Fruit fly (Drosophila melanogaster): ENCODE measurements around the gene Sfp24Bb.

The Sfp24Bb gene

dm6 chr2L:3632047-3632880, 37.3 kb downstream of the Sfp24Bb start (continued):
- TF ChIP-seq ab (GFP tag; optimal IDR thresholded peaks at IDR 0.05) (peak; percentile 93), CG3407 (GFP tag; optimal IDR thresholded peaks at IDR 0.05) (peak; percentile 88), CG12769 (tag; optimal IDR thresholded peaks at IDR 0.05) (peak; percentile 96), NC2α (GFP tag; optimal IDR thresholded peaks at IDR 0.05) (peak; percentile 87), Optix (GFP tag; IDR thresholded peaks at IDR 0.05) (peak; percentile 93), Max (GFP tag; optimal IDR thresholded peaks at IDR 0.05) (peak; percentile 82), CG1233 (GFP tag; optimal IDR thresholded peaks at IDR 0.05) (peak; percentile 98), gcm2 (GFP tag; optimal IDR thresholded peaks at IDR 0.05) (peak; percentile 92), sug (tag; optimal IDR thresholded peaks at IDR 0.05) (peak; percentile 93), CG9797 (GFP tag; optimal IDR thresholded peaks at IDR 0.05) (peak; percentile 67), CG31365 (tag; optimal IDR thresholded peaks at IDR 0.05) (peak; percentile 94), corto (GFP tag; optimal IDR thresholded peaks at IDR 0.05) (peak; percentile 91), dimm (GFP tag; IDR thresholded peaks at IDR 0.05) (peak; percentile 96), CG31224 (GFP tag; IDR thresholded peaks at IDR 0.05) (peak; percentile 94), tap (tag; optimal IDR thresholded peaks at IDR 0.05) (peak; percentile 98), CrebB (tag; optimal IDR thresholded peaks at IDR 0.05) (peak; percentile 91), z (GFP tag; IDR thresholded peaks at IDR 0.05) (peak; percentile 86), CG10147 (GFP tag; optimal IDR thresholded peaks at IDR 0.05) (peak; percentile 84), Mes4 (GFP tag; optimal IDR thresholded peaks at IDR 0.05) (peak; percentile 93), CG30431 (GFP tag; optimal IDR thresholded peaks at IDR 0.05) (peak; percentile 86), CG7786 (GFP tag; optimal IDR thresholded peaks at IDR 0.05) (peak; percentile 95), fu2 (GFP tag; optimal IDR thresholded peaks at IDR 0.05) (peak; percentile 89), p53 (GFP tag; optimal IDR thresholded peaks at IDR 0.05) (peak; percentile 82), ftz-f1 (GFP tag; optimal IDR thresholded peaks at IDR 0.05) (peak; percentile 78), crp (GFP tag; optimal IDR thresholded peaks at IDR 0.05) (peak in 1 of 2 experiments; percentile 76), stwl (tag; optimal IDR thresholded peaks at IDR 0.05) (peak; percentile 88), h (optimal IDR thresholded peaks at IDR 0.05) (no peak), CG12071 (GFP tag; optimal IDR thresholded peaks at IDR 0.05) (peak; percentile 98), CG10565 (GFP tag; optimal IDR thresholded peaks at IDR 0.05) (peak; percentile 58), CG15696 (tag; optimal IDR thresholded peaks at IDR 0.05) (peak; percentile 99), HLH4C (GFP tag; IDR thresholded peaks at IDR 0.05; ENCODE audit: partially characterized antibody) (no peak), CG4854 (GFP tag; optimal IDR thresholded peaks at IDR 0.05) (peak; percentile 90), phol (tag; optimal IDR thresholded peaks at IDR 0.05) (peak; percentile 99), CG15601 (tag; optimal IDR thresholded peaks at IDR 0.05) (peak; percentile 89), CG1832 (GFP tag; optimal IDR thresholded peaks at IDR 0.05) (no peak), Hand (GFP tag; optimal IDR thresholded peaks at IDR 0.05) (peak; percentile 87), CG7357 (GFP tag; IDR thresholded peaks at IDR 0.05) (peak; percentile 93), ATbp (GFP tag; optimal IDR thresholded peaks at IDR 0.05) (peak; percentile 89), sd (tag; optimal IDR thresholded peaks at IDR 0.05) (peak; percentile 80), en (GFP tag; optimal IDR thresholded peaks at IDR 0.05) (peak; percentile 96), Taf1 (GFP tag; IDR thresholded peaks at IDR 0.05) (peak; percentile 92), Nf-YB (GFP tag; optimal IDR thresholded peaks at IDR 0.05) (peak; percentile 81), CG10959 (GFP tag; IDR thresholded peaks at IDR 0.05) (peak; percentile 94), CG7556 (GFP tag; optimal IDR thresholded peaks at IDR 0.05) (peak; percentile 96), CG14050 (GFP tag; IDR thresholded peaks at IDR 0.05) (peak; percentile 93), Hmx (GFP tag; optimal IDR thresholded peaks at IDR 0.05) (peak; percentile 93)

Measured in whole organism, embryonic.